Fruit fly (Drosophila melanogaster) S2 (cell line): Measurements from ENCODE around the gene PIG-Wb.

ENCODE experiments used
- CG8478 ChIP-seq: fragments of >200 bp; optimal IDR thresholded peaks from 2 replicates; lab custom pipeline; 2018
- CTCF ChIP-seq, 2 experiments: fragments of >200 bp; optimal IDR thresholded peaks; 2 replicates each; lab custom pipeline; 2018

- no peak for TF ChIP-seq CTCF (optimal IDR thresholded peaks at IDR 0.05; lab: Kevin White, UChicago)
- no peak for TF ChIP-seq CG8478 (lab: Kevin White, UChicago)
Observed at dm6 chr3L:1694317-1694716, 43.6 kb downstream of the PIG-Wb start, which contains the start of gene CG12011.
